Fruit fly (Drosophila melanogaster) whole organism: Measurements from ENCODE around the gene Lk.

Experiments used
- CG8478 ChIP-seq: fragments of >200 bp; optimal IDR thresholded peaks from 2 replicates; lab custom pipeline; 2018; ENCODE audit warnings: inconsistent platforms
- Dll ChIP-seq: fragments of >200 bp; optimal IDR thresholded peaks from 2 replicates; lab custom pipeline; 2017
- EcR ChIP-seq, 2 experiments: fragments of >200 bp; optimal IDR thresholded peaks; 2 replicates each; lab custom pipeline; 2017; ENCODE audit warnings: missing biosample characterization in 2 of 2, missing genetic modification characterization in 2 of 2, missing genetic modification reagents in 2 of 2
- pan ChIP-seq: fragments of >200 bp; optimal IDR thresholded peaks from 2 replicates; lab custom pipeline; 2017
- psq ChIP-seq: fragments of >200 bp; optimal IDR thresholded peaks from 2 replicates; lab custom pipeline; 2017
- usp ChIP-seq: fragments of >200 bp; optimal IDR thresholded peaks from 2 replicates; lab custom pipeline; 2017; ENCODE audit warnings: missing biosample characterization, missing genetic modification characterization, mixed read lengths

dm6 chr3L:14569620-14570537 is 9.3 kb upstream of the Lk start:
- TF ChIP-seq CG8478 (no peak), pan (lab: Kevin White, UChicago) (no peak), usp (no peak), psq (lab: Kevin White, UChicago) (no peak), Dll (lab: Kevin White, UChicago) (no peak), EcR (GFP tag; optimal IDR thresholded peaks at IDR 0.05; lab: Kevin White, UChicago) (no peak)
